Fruit fly (Drosophila melanogaster): ENCODE results near the gene sw.

dm6 chrX:20256849-20257590 lies 20.8 kb upstream of the sw start, which contains the start of gene CG17065:
- TF ChIP-seq Myc (optimal IDR thresholded peaks at IDR 0.05) (no peak), Sin3A (optimal IDR thresholded peaks at IDR 0.05) (no peak), ttk (optimal IDR thresholded peaks at IDR 0.05) (no peak), psq (optimal IDR thresholded peaks at IDR 0.05) (peak; percentile 97), insv (optimal IDR thresholded peaks at IDR 0.05) (no peak), h (optimal IDR thresholded peaks at IDR 0.05) (no peak)
